Worm (Caenorhabditis elegans): ENCODE data around the gene cutc-1.

DNA sequence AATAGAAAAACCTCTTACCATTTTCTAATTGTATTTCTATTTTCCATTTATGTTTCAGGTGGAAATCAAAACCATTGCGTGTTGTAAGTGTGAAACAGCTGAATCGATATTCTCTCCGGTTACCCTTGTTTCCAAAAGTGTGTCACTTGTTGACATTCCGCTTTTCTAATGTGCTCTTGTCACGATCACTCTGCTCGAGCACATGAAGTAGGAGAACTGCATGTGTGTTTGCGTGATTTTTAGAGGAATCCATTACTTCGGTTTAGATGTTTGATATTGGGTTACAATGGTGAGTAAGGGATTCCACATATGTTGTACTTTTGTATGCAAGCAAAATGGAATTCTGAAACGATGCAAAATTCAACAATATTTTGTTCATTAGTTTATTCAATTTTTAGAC, 47.1 kb upstream of the cutc-1 start:
- TF ChIP-seq unc-39 (tag; optimal IDR thresholded peaks at IDR 0.05) (no peak), lsy-2 (tag; optimal IDR thresholded peaks at IDR 0.05) (no peak), sem-2 (GFP tag; optimal IDR thresholded peaks at IDR 0.05) (no peak), unc-62 (GFP tag; optimal IDR thresholded peaks at IDR 0.05) (no peak), mls-2 (tag; optimal IDR thresholded peaks at IDR 0.05) (no peak), ceh-83 (GFP tag; optimal IDR thresholded peaks at IDR 0.05) (no peak), snpc-4 (tag; optimal IDR thresholded peaks at IDR 0.05) (no peak), lin-13 (tag; optimal IDR thresholded peaks at IDR 0.05) (no peak), ztf-11 (tag; optimal IDR thresholded peaks at IDR 0.05) (no peak), bed-3 (GFP tag; optimal IDR thresholded peaks at IDR 0.05) (no peak), zip-8 (tag; optimal IDR thresholded peaks at IDR 0.05) (no peak), pha-4 (tag; optimal IDR thresholded peaks at IDR 0.05) (no peak), M03D4.4 (tag; optimal IDR thresholded peaks at IDR 0.05) (no peak)

All from whole organism, mixed stage, embryonic.